Worm (Caenorhabditis elegans) whole organism, mixed stage, embryonic: ENCODE results near the gene vab-19.

Experiments
- M03D4.4 ChIP-seq: sonication (generic microtip); optimal IDR thresholded peaks from 2 replicates; lab custom pipeline; 2017; ENCODE audit warnings: mild to moderate bottlenecking, missing genetic modification characterization, missing compliant biosample characterization
- bed-3 ChIP-seq: fragments of 200-800 bp; sonication (Bioruptor generic); optimal IDR thresholded peaks from 3 replicates; lab custom pipeline; 2018; ENCODE audit warnings: mild to moderate bottlenecking, missing genetic modification characterization, moderate library complexity, missing compliant biosample characterization
- blmp-1 ChIP-seq: fragments of 150-350 bp; optimal IDR thresholded peaks from 2 replicates; lab custom pipeline; 2014; ENCODE audit warnings: missing biosample characterization, missing genetic modification characterization
- ceh-39 ChIP-seq: fragments of 150-350 bp; optimal IDR thresholded peaks from 2 replicates; lab custom pipeline; 2014; ENCODE audit warnings: missing biosample characterization, missing genetic modification characterization
- ceh-43 ChIP-seq: fragments of 200-800 bp; sonication (Bioruptor generic); optimal IDR thresholded peaks from 2 replicates; lab custom pipeline; 2018; ENCODE audit warnings: mild to moderate bottlenecking, missing genetic modification characterization, moderate library complexity, missing compliant biosample characterization
- ceh-83 ChIP-seq: fragments of 200-800 bp; sonication (Bioruptor generic); optimal IDR thresholded peaks from 2 replicates; lab custom pipeline; 2018; ENCODE audit warnings: mild to moderate bottlenecking, missing genetic modification characterization, missing compliant biosample characterization
- ces-1 ChIP-seq: fragments of 150-350 bp; optimal IDR thresholded peaks from 2 replicates; lab custom pipeline; 2014; ENCODE audit warnings: missing biosample characterization, missing genetic modification reagents, missing genetic modification characterization
- elt-3 ChIP-seq: fragments of 150-350 bp; optimal IDR thresholded peaks from 2 replicates; lab custom pipeline; 2014; ENCODE audit warnings: missing biosample characterization, missing genetic modification characterization
- flh-1 ChIP-seq: fragments of 200-800 bp; sonication (Bioruptor generic); optimal IDR thresholded peaks from 2 replicates; lab custom pipeline; 2018; ENCODE audit warnings: mild to moderate bottlenecking, missing genetic modification characterization, moderate library complexity, missing compliant biosample characterization
- ham-2 ChIP-seq: fragments of 200-800 bp; sonication (Bioruptor generic); optimal IDR thresholded peaks from 2 replicates; lab custom pipeline; 2018; ENCODE audit warnings: mild to moderate bottlenecking, missing genetic modification characterization, missing compliant biosample characterization
- hlh-1 ChIP-seq: fragments of 150-350 bp; optimal IDR thresholded peaks from 2 replicates; lab custom pipeline; 2014; ENCODE audit warnings: missing biosample characterization, missing genetic modification reagents, missing genetic modification characterization
- lin-13 ChIP-seq: fragments of 150-350 bp; optimal IDR thresholded peaks from 2 replicates; lab custom pipeline; 2014; ENCODE audit warnings: missing biosample characterization, missing genetic modification characterization
- lin-32 ChIP-seq: fragments of 200-800 bp; sonication (Bioruptor generic); optimal IDR thresholded peaks from 2 replicates; lab custom pipeline; 2018; ENCODE audit warnings: mild to moderate bottlenecking, missing genetic modification characterization, missing compliant biosample characterization
- lsy-2 ChIP-seq: fragments of 150-350 bp; optimal IDR thresholded peaks from 2 replicates; lab custom pipeline; 2014; ENCODE audit warnings: missing biosample characterization, missing genetic modification characterization
- mab-5 ChIP-seq: fragments of 150-350 bp; optimal IDR thresholded peaks from 2 replicates; lab custom pipeline; 2014; ENCODE audit warnings: missing biosample characterization, missing genetic modification characterization
- mep-1 ChIP-seq: fragments of 150-350 bp; optimal IDR thresholded peaks from 2 replicates; lab custom pipeline; 2017; ENCODE audit warnings: missing biosample characterization, missing genetic modification reagents, missing genetic modification characterization, inconsistent platforms
- mls-2 ChIP-seq: sonication (generic microtip); optimal IDR thresholded peaks from 2 replicates; lab custom pipeline; 2016; ENCODE audit warnings: mild to moderate bottlenecking, missing genetic modification characterization, moderate library complexity, missing compliant biosample characterization
- nhr-12 ChIP-seq: fragments of 150-350 bp; optimal IDR thresholded peaks from 2 replicates; lab custom pipeline; 2014; ENCODE audit warnings: missing biosample characterization, missing genetic modification characterization
- nhr-2 ChIP-seq: fragments of 150-350 bp; optimal IDR thresholded peaks from 2 replicates; lab custom pipeline; 2014; ENCODE audit warnings: missing biosample characterization, missing genetic modification characterization
- nhr-237 ChIP-seq: fragments of 150-350 bp; optimal IDR thresholded peaks from 2 replicates; lab custom pipeline; 2014; ENCODE audit warnings: missing biosample characterization, missing genetic modification characterization
- nhr-28 ChIP-seq: fragments of 150-350 bp; optimal IDR thresholded peaks from 2 replicates; lab custom pipeline; 2014; ENCODE audit warnings: missing biosample characterization, missing genetic modification characterization
- nhr-76 ChIP-seq: sonication (generic microtip); optimal IDR thresholded peaks from 2 replicates; lab custom pipeline; 2017; ENCODE audit warnings: missing biosample characterization, missing genetic modification characterization
- sem-2 ChIP-seq: fragments of 200-800 bp; sonication (Bioruptor generic); optimal IDR thresholded peaks from 2 replicates; lab custom pipeline; 2018; ENCODE audit warnings: mild to moderate bottlenecking, missing genetic modification characterization, missing compliant biosample characterization
- snpc-4 ChIP-seq: fragments of 150-350 bp; optimal IDR thresholded peaks from 2 replicates; lab custom pipeline; 2014; ENCODE audit warnings: missing biosample characterization, missing genetic modification characterization
- sptf-1 ChIP-seq: sonication (generic microtip); optimal IDR thresholded peaks from 2 replicates; lab custom pipeline; 2017; ENCODE audit warnings: mild to moderate bottlenecking, missing genetic modification characterization, moderate library complexity, missing compliant biosample characterization
- tbx-8 ChIP-seq: fragments of 200-800 bp; sonication (Bioruptor generic); optimal IDR thresholded peaks from 2 replicates; lab custom pipeline; 2018; ENCODE audit warnings: mild to moderate bottlenecking, missing genetic modification characterization, moderate library complexity, missing compliant biosample characterization
- unc-39 ChIP-seq: fragments of 150-350 bp; optimal IDR thresholded peaks from 2 replicates; lab custom pipeline; 2014; ENCODE audit warnings: missing biosample characterization, missing genetic modification characterization
- unc-62 ChIP-seq: fragments of 150-350 bp; optimal IDR thresholded peaks from 2 replicates; lab custom pipeline; 2014; ENCODE audit warnings: missing biosample characterization, missing genetic modification reagents, missing genetic modification characterization
- zip-8 ChIP-seq: fragments of 150-350 bp; optimal IDR thresholded peaks from 2 replicates; lab custom pipeline; 2014; ENCODE audit warnings: missing biosample characterization, missing genetic modification characterization
- ztf-11 ChIP-seq: fragments of 150-350 bp; optimal IDR thresholded peaks from 2 replicates; lab custom pipeline; 2014; ENCODE audit warnings: missing biosample characterization, missing genetic modification characterization

The vab-19 gene

ce11 chrII:2442979-2443378 is at the start of gene vab-19:
Gene vab-19 (plus strand): TSS chrII:2443279.
- TF ChIP-seq mls-2 (tag; lab: Kevin White, UChicago) (no peak), ceh-83 (GFP tag; lab: Kevin White, UChicago) (no peak)

ce11 chrII:2393821-2394220 is 49.3 kb upstream of the vab-19 start, which contains the start of gene F16G10.11:
Gene F16G10.11 (minus strand): TSS chrII:2393921.
- TF ChIP-seq mep-1 (tag; lab: Kevin White, UChicago): no peak
- TF ChIP-seq tbx-8 (GFP tag; lab: Kevin White, UChicago): no peak
- TF ChIP-seq zip-8 (tag; lab: Kevin White, UChicago): no peak
- no peak for TF ChIP-seq ztf-11 (tag; lab: Kevin White, UChicago)
- TF ChIP-seq nhr-237 (tag; lab: Kevin White, UChicago): no peak
- TF ChIP-seq, all 35 proteins: peak for 0

- TF ChIP-seq ceh-43 (no peak), unc-62 (GFP tag; lab: Kevin White, UChicago) (no peak), nhr-237 (tag; lab: Kevin White, UChicago) (no peak)
Measured at ce11 chrII:2395864-2396263, 47.2 kb upstream of the vab-19 start, which contains the start of gene F16G10.13. Gene F16G10.13 (minus strand): TSS chrII:2395964.

ce11 chrII:2398884-2399283 is 44.2 kb upstream of the vab-19 start, which contains the start of gene F16G10.14:
Gene F16G10.14 (minus strand): TSS chrII:2398984.
- no peak for TF ChIP-seq nhr-12
- no peak for TF ChIP-seq sem-2 (GFP tag; lab: Kevin White, UChicago)
- no peak for TF ChIP-seq nhr-2 (tag; lab: Kevin White, UChicago)
- TF ChIP-seq lin-32: no peak
- TF ChIP-seq lsy-2 (tag; lab: Kevin White, UChicago): no peak
- TF ChIP-seq unc-39 (tag; lab: Kevin White, UChicago): no peak
- TF ChIP-seq ceh-39 (tag; lab: Kevin White, UChicago): no peak
- no peak for TF ChIP-seq nhr-28
- TF ChIP-seq M03D4.4 (tag; lab: Kevin White, UChicago): no peak
- no peak for TF ChIP-seq nhr-76
- no peak for TF ChIP-seq ham-2 (GFP tag; lab: Kevin White, UChicago)
- TF ChIP-seq ceh-43: no peak
- no peak for TF ChIP-seq zip-8 (tag; lab: Kevin White, UChicago)
- TF ChIP-seq ces-1 (GFP tag; lab: Kevin White, UChicago): no peak

ce11 chrII:2399810-2400209 is 43.3 kb upstream of the vab-19 start:
- no peak for TF ChIP-seq mep-1 (tag; lab: Kevin White, UChicago)
- TF ChIP-seq lin-32: no peak
- no peak for TF ChIP-seq mab-5 (tag; lab: Kevin White, UChicago)
- no peak for TF ChIP-seq ces-1 (GFP tag; lab: Kevin White, UChicago)
- no peak for TF ChIP-seq nhr-28
- TF ChIP-seq zip-8 (tag; lab: Kevin White, UChicago): no peak
- TF ChIP-seq mls-2 (tag; lab: Kevin White, UChicago): no peak
- TF ChIP-seq lsy-2 (tag; lab: Kevin White, UChicago): no peak
- no peak for TF ChIP-seq unc-62 (GFP tag; lab: Kevin White, UChicago)
- no peak for TF ChIP-seq hlh-1 (tag; lab: Kevin White, UChicago)
- TF ChIP-seq tbx-8 (GFP tag; lab: Kevin White, UChicago): no peak
- TF ChIP-seq ztf-11 (tag; lab: Kevin White, UChicago): no peak
- no peak for TF ChIP-seq ceh-83 (GFP tag; lab: Kevin White, UChicago)
- no peak for TF ChIP-seq ceh-43
- no peak for TF ChIP-seq bed-3 (GFP tag; lab: Kevin White, UChicago)
- TF ChIP-seq M03D4.4 (tag; lab: Kevin White, UChicago): no peak
- TF ChIP-seq nhr-76: no peak

ce11 chrII:2403984-2404383 is 39.1 kb upstream of the vab-19 start, which contains the start of gene F16G10.1:
Gene F16G10.1 (plus strand): TSS chrII:2404284.
- TF ChIP-seq snpc-4 (tag; lab: Kevin White, UChicago): no peak
- TF ChIP-seq blmp-1: no peak
- no peak for TF ChIP-seq nhr-76
- no peak for TF ChIP-seq flh-1
- TF ChIP-seq mab-5 (tag; lab: Kevin White, UChicago): no peak
- no peak for TF ChIP-seq M03D4.4 (tag; lab: Kevin White, UChicago)
- no peak for TF ChIP-seq sptf-1 (tag; lab: Kevin White, UChicago)
- TF ChIP-seq elt-3 (tag; lab: Kevin White, UChicago): no peak
- no peak for TF ChIP-seq lin-13 (tag; lab: Kevin White, UChicago)
- no peak for TF ChIP-seq ham-2 (GFP tag; lab: Kevin White, UChicago)
